Worm (Caenorhabditis elegans): ENCODE data around the gene T26H5.10.

DNA sequence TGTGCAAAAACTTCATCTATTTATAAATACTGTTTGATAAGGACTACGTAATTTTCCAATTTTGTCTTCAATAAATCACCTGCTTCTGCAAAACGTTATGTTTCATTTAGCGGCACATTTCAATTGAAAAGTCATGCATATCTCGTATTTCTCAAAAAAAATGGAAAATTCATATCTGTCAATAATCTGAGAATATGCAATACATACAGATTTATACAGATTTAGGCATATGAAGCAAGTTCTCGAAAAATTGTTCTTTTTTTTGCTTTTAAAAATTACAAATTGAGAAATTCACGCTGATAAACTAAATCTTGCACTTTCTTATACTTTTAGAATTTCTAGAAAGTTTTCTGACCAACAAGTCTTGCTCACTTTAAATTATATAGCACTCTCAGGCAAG lies 580 bp upstream of the T26H5.10 start, which contains the start of gene T26H5.11:
- TF ChIP-seq nhr-76 (tag; optimal IDR thresholded peaks at IDR 0.05) (no peak), ces-1 (GFP tag; optimal IDR thresholded peaks at IDR 0.05) (no peak), zag-1 (tag; optimal IDR thresholded peaks at IDR 0.05) (no peak), ztf-11 (tag; optimal IDR thresholded peaks at IDR 0.05) (no peak), unc-130 (tag; optimal IDR thresholded peaks at IDR 0.05) (no peak), lin-13 (GFP tag; optimal IDR thresholded peaks at IDR 0.05) (no peak), unc-62 (GFP tag; optimal IDR thresholded peaks at IDR 0.05) (no peak), xbp-1 (tag; optimal IDR thresholded peaks at IDR 0.05) (no peak), snpc-4 (tag; optimal IDR thresholded peaks at IDR 0.05) (no peak), nhr-237 (tag; optimal IDR thresholded peaks at IDR 0.05) (no peak), nhr-77 (tag; optimal IDR thresholded peaks at IDR 0.05) (no peak), lin-15B (tag; optimal IDR thresholded peaks at IDR 0.05) (no peak), mdl-1 (tag; optimal IDR thresholded peaks at IDR 0.05) (no peak)

All from whole organism, L1 larva.